Worm (Caenorhabditis elegans) whole organism, midembryonic: Measurements from ENCODE around the gene M28.9.

Experiments used
- cog-1 ChIP-seq: sonication (generic microtip); optimal IDR thresholded peaks from 2 replicates; lab custom pipeline; 2016; ENCODE audit warnings: missing genetic modification characterization, missing compliant biosample characterization
- flt-1 ChIP-seq: fragments of 200-800 bp; sonication (Bioruptor generic); IDR thresholded peaks from 2 replicates; pipeline ENCODE4 v1.3.6; 2022; ENCODE audit warnings: missing genetic modification characterization, missing compliant biosample characterization
- med-1 ChIP-seq: sonication (generic microtip); optimal IDR thresholded peaks from 2 replicates; lab custom pipeline; 2017; ENCODE audit warnings: missing genetic modification characterization, mild to moderate bottlenecking, missing compliant biosample characterization, antibody characterized with exemption, missing genetic modification reagents; ENCODE audit not compliant: insufficient read depth

- TF ChIP-seq cog-1 (tag; lab: Kevin White, UChicago) (no peak), med-1 (GFP tag; lab: Kevin White, UChicago) (no peak), flt-1 (GFP tag; lab: Robert Waterston, UW) (no peak)
These were observed 23.5 kb downstream of the M28.9 start, which contains the start of gene D2089.8 for ce11 chrII:10662698-10663097.
